Fruit fly (Drosophila melanogaster) whole organism, wandering third instar larva: ENCODE results near the gene SelG.

Source experiments
- Abd-B ChIP-seq: fragments of >200 bp; optimal IDR thresholded peaks from 2 replicates; lab custom pipeline; 2017; ENCODE audit warnings: missing biosample characterization, missing genetic modification characterization
- Dfd ChIP-seq: fragments of >200 bp; optimal IDR thresholded peaks from 2 replicates; lab custom pipeline; 2017; ENCODE audit warnings: missing biosample characterization, missing genetic modification characterization
- GATAd ChIP-seq: sonication (Bioruptor generic); optimal IDR thresholded peaks from 2 replicates; lab custom pipeline; 2016; ENCODE audit warnings: missing biosample characterization, missing genetic modification characterization
- Mio ChIP-seq: sonication (Bioruptor generic); optimal IDR thresholded peaks from 2 replicates; lab custom pipeline; 2016; ENCODE audit warnings: missing biosample characterization, missing genetic modification characterization
- Vsx2 ChIP-seq: fragments of 200-300, 225-300 bp; sonication (Bioruptor generic); optimal IDR thresholded peaks from 2 replicates; lab custom pipeline; 2018; ENCODE audit warnings: missing biosample characterization, missing genetic modification characterization; ENCODE audit not compliant: partially characterized antibody
- dmrt93B ChIP-seq: fragments of 200-800 bp; sonication (Bioruptor generic); optimal IDR thresholded peaks from 2 replicates; lab custom pipeline; 2018; ENCODE audit warnings: missing biosample characterization, mild to moderate bottlenecking, missing genetic modification characterization
- ey ChIP-seq: fragments of 200-800 bp; sonication (Bioruptor generic); optimal IDR thresholded peaks from 2 replicates; lab custom pipeline; 2016; ENCODE audit warnings: missing biosample characterization, missing genetic modification characterization
- h ChIP-seq: fragments of 200-800 bp; sonication (Bioruptor generic); optimal IDR thresholded peaks from 3 replicates; lab custom pipeline; 2016; ENCODE audit warnings: missing biosample characterization, mild to moderate bottlenecking, missing genetic modification characterization
- lola ChIP-seq: fragments of >200 bp; optimal IDR thresholded peaks from 2 replicates; lab custom pipeline; 2017; ENCODE audit warnings: missing biosample characterization, missing genetic modification characterization
- psq ChIP-seq: fragments of 200-800 bp; sonication (Bioruptor generic); optimal IDR thresholded peaks from 3 replicates; lab custom pipeline; 2017; ENCODE audit warnings: missing biosample characterization, mild to moderate bottlenecking, missing genetic modification characterization, moderate library complexity
- rgr ChIP-seq: fragments of 200-800 bp; sonication (Bioruptor generic); optimal IDR thresholded peaks from 3 replicates; lab custom pipeline; 2016; ENCODE audit warnings: missing biosample characterization, mild to moderate bottlenecking, missing genetic modification characterization
- sv ChIP-seq: fragments of 200-800 bp; sonication (Bioruptor generic); optimal IDR thresholded peaks from 3 replicates; lab custom pipeline; 2016; ENCODE audit warnings: missing biosample characterization, missing genetic modification characterization
- tai ChIP-seq: sonication (Bioruptor generic); optimal IDR thresholded peaks from 2 replicates; lab custom pipeline; 2016; ENCODE audit warnings: missing biosample characterization, missing genetic modification characterization
- usp ChIP-seq: fragments of >200 bp; optimal IDR thresholded peaks from 2 replicates; lab custom pipeline; 2017; ENCODE audit warnings: missing biosample characterization, missing genetic modification characterization

DNA sequence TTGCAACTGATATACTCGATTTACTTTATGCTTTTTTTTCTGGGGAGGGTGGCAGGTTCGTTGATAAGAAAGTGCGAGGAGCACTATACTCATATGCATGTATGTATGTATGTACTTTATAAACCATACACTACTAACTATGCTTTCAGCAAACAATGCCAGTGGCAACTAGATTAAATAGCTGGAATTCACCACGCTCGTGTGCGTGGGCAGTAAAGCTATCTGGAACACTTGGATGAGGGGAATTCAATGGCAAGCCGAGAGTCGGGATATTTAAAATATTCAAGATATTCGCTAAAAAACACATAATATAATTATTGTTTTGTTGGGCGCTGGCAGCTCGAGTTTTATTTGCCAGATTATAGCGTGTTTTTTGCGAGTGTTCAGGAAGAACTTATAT, 30.2 kb upstream of the SelG start:
- no peak for TF ChIP-seq sv (GFP tag; lab: Kevin White, UChicago)
- no peak for TF ChIP-seq lola (GFP tag; lab: Kevin White, UChicago)
- TF ChIP-seq tai (GFP tag; lab: Kevin White, UChicago), result no peak
- no peak for TF ChIP-seq Dfd (GFP tag; lab: Kevin White, UChicago)
- no peak for TF ChIP-seq psq (GFP tag; lab: Kevin White, UChicago)
- no peak for TF ChIP-seq Vsx2 (GFP tag; lab: Kevin White, UChicago)
- TF ChIP-seq Mio (GFP tag; lab: Kevin White, UChicago), result no peak
- no peak for TF ChIP-seq dmrt93B (GFP tag; lab: Kevin White, UChicago)
- TF ChIP-seq rgr (GFP tag; lab: Kevin White, UChicago), result no peak
- TF ChIP-seq GATAd (GFP tag; lab: Kevin White, UChicago), result no peak
- no peak for TF ChIP-seq ey
- no peak for TF ChIP-seq usp
- TF ChIP-seq Abd-B (GFP tag; lab: Kevin White, UChicago), result no peak
- TF ChIP-seq h (GFP tag; lab: Kevin White, UChicago), result no peak
